Fruit fly (Drosophila melanogaster) whole organism, prepupa: ENCODE measurements around the gene d-cup.

Experiments
- Blimp-1 ChIP-seq: fragments of 200-800 bp; sonication (Bioruptor generic); optimal IDR thresholded peaks from 3 replicates; lab custom pipeline; 2017; ENCODE audit warnings: missing biosample characterization, missing genetic modification characterization, mild to moderate bottlenecking, moderate library complexity, missing genetic modification reagents
- CG10669 ChIP-seq: fragments of 200-800 bp; sonication (Bioruptor generic); optimal IDR thresholded peaks from 3 replicates; lab custom pipeline; 2018; ENCODE audit warnings: missing biosample characterization, mild to moderate bottlenecking, missing genetic modification characterization, moderate library complexity
- CG11294 ChIP-seq: fragments of 200-800 bp; sonication (Bioruptor generic); IDR thresholded peaks from 2 replicates; pipeline ENCODE4 v1.3.6; 2022; ENCODE audit warnings: missing biosample characterization, missing genetic modification characterization
- CG11762 ChIP-seq: fragments of 200-800 bp; sonication (Bioruptor generic); optimal IDR thresholded peaks from 3 replicates; lab custom pipeline; 2016; ENCODE audit warnings: missing biosample characterization, missing genetic modification characterization; ENCODE audit not compliant: insufficient read depth
- CG15336 ChIP-seq: fragments of 200-800 bp; sonication (Bioruptor generic); IDR thresholded peaks from 2 replicates; pipeline ENCODE4 v1.3.6; 2022; ENCODE audit warnings: missing biosample characterization, missing genetic modification characterization
- CG1621 ChIP-seq: fragments of 200-800 bp; sonication (Bioruptor generic); optimal IDR thresholded peaks from 3 replicates; lab custom pipeline; 2018; ENCODE audit warnings: missing biosample characterization, mild to moderate bottlenecking, missing genetic modification characterization
- CG3919 ChIP-seq: fragments of 200-800 bp; sonication (Bioruptor generic); optimal IDR thresholded peaks from 3 replicates; lab custom pipeline; 2016; ENCODE audit warnings: missing biosample characterization, missing genetic modification characterization
- CG6792 ChIP-seq: fragments of 200-800 bp; sonication (Bioruptor generic); optimal IDR thresholded peaks from 3 replicates; lab custom pipeline; 2016; ENCODE audit warnings: missing biosample characterization, missing genetic modification characterization
- CG8119 ChIP-seq: fragments of 200-800 bp; sonication (Bioruptor generic); IDR thresholded peaks from 3 replicates; pipeline ENCODE4 v1.3.6; 2022; ENCODE audit warnings: missing biosample characterization, missing genetic modification characterization
- CG8319 ChIP-seq: fragments of 200-800 bp; sonication (Bioruptor generic); optimal IDR thresholded peaks from 3 replicates; lab custom pipeline; 2016; ENCODE audit warnings: missing biosample characterization, missing genetic modification characterization
- Eip93F ChIP-seq: fragments of 200-800 bp; sonication (Bioruptor generic); optimal IDR thresholded peaks from 2 replicates; lab custom pipeline; 2016; ENCODE audit warnings: missing biosample characterization, mild to moderate bottlenecking, missing genetic modification characterization
- Ets21C ChIP-seq: fragments of 200-800 bp; sonication (Bioruptor generic); optimal IDR thresholded peaks from 3 replicates; lab custom pipeline; 2016; ENCODE audit warnings: missing biosample characterization, missing genetic modification characterization
- Hr4 ChIP-seq: fragments of 200-800 bp; sonication (Bioruptor generic); optimal IDR thresholded peaks from 3 replicates; lab custom pipeline; 2016; ENCODE audit warnings: missing biosample characterization, missing genetic modification characterization
- Lpt ChIP-seq: fragments of 200-800 bp; sonication (Bioruptor generic); optimal IDR thresholded peaks from 3 replicates; lab custom pipeline; 2016; ENCODE audit warnings: missing biosample characterization, missing genetic modification characterization
- Sox15 ChIP-seq: fragments of 200-800 bp; sonication (Bioruptor generic); optimal IDR thresholded peaks from 3 replicates; lab custom pipeline; 2016; ENCODE audit warnings: missing biosample characterization, missing genetic modification characterization
- cyc ChIP-seq: fragments of 200-800 bp; sonication (Bioruptor generic); optimal IDR thresholded peaks from 3 replicates; lab custom pipeline; 2016; ENCODE audit warnings: missing biosample characterization, missing genetic modification characterization
- dsx ChIP-seq: fragments of 200-800 bp; optimal IDR thresholded peaks from 3 replicates; lab custom pipeline; 2019; ENCODE audit warnings: missing biosample characterization, mild to moderate bottlenecking, missing genetic modification characterization, moderate library complexity; ENCODE audit not compliant: poor library complexity, severe bottlenecking
- fkh ChIP-seq: fragments of 200-800 bp; sonication (Bioruptor generic); optimal IDR thresholded peaks from 3 replicates; lab custom pipeline; 2017; ENCODE audit warnings: missing biosample characterization, mild to moderate bottlenecking, missing genetic modification characterization, moderate library complexity
- lz ChIP-seq: fragments of 200-800 bp; sonication (Bioruptor generic); optimal IDR thresholded peaks from 3 replicates; lab custom pipeline; 2016; ENCODE audit warnings: missing biosample characterization, missing genetic modification characterization
- pdm3 ChIP-seq: fragments of 200-800 bp; sonication (Bioruptor generic); optimal IDR thresholded peaks from 3 replicates; lab custom pipeline; 2016; ENCODE audit warnings: missing biosample characterization, missing genetic modification characterization
- ss ChIP-seq, 2 experiments: fragments of 200-800 bp; sonication (Bioruptor generic); optimal IDR thresholded peaks; 2 replicates in 1 of 2; 3 replicates in 1 of 2; lab custom pipeline; 2017 to 2018; ENCODE audit warnings: mild to moderate bottlenecking in 2 of 2, missing biosample characterization in 2 of 2, missing genetic modification characterization in 2 of 2, moderate library complexity in 1 of 2
- svp ChIP-seq: fragments of 200-800 bp; sonication (Bioruptor generic); peaks from one replicate; lab custom pipeline; 2016; ENCODE audit warnings: missing biosample characterization, missing genetic modification characterization
- topi ChIP-seq: fragments of 200-800 bp; sonication (Bioruptor generic); optimal IDR thresholded peaks from 3 replicates; lab custom pipeline; 2016; ENCODE audit warnings: missing biosample characterization, missing genetic modification characterization

d-cup gene

dm6 chr3R:12911192-12911591, 19.4 kb downstream of the d-cup start, which contains the start of gene CG10909:
CG10909 (minus strand) TSS chr3R:12911292.
- no peak for TF ChIP-seq Hr4 (GFP tag; lab: Kevin White, UChicago)
- no peak for TF ChIP-seq CG3919
- no peak for TF ChIP-seq Lpt (GFP tag; lab: Kevin White, UChicago)

DNA sequence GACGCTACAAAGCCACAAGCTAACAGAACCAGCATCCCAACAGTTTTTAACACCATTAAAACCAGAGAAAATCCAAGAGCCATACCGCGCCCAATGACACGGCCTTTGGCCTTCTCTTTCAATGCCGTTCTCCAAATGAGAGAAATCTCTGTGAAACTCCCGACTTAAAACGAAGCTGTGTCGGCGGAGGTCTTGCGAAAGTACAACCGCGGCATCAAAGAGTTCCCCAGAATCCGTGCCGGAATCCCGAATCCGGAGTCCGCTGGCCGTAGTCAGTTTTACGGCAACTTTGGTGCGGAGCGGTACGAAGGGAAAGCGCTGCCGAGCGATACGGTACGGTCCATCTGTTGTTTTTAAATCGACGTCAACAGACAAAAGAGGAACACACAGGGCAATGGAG, 24.1 kb downstream of the d-cup start, which contains the start of gene beat-Vb:
TSS of gene beat-Vb (plus strand) at position 246 of the 400 bp plus-strand sequence.
- TF ChIP-seq Eip93F (GFP tag; lab: Kevin White, UChicago) = no peak
- no peak for TF ChIP-seq Blimp-1
- TF ChIP-seq CG1621 (tag; lab: Kevin White, UChicago) = no peak
- TF ChIP-seq dsx = no peak
- no peak for TF ChIP-seq Ets21C
- TF ChIP-seq svp (GFP tag; lab: Kevin White, UChicago) = no peak
- TF ChIP-seq Sox15 (GFP tag; lab: Kevin White, UChicago) = no peak
- TF ChIP-seq CG11762 (GFP tag; lab: Kevin White, UChicago) = no peak
- no peak for TF ChIP-seq CG15336 (GFP tag; lab: Robert Waterston, UW)
- no peak for TF ChIP-seq CG10669
- no peak for TF ChIP-seq ss (GFP tag; optimal IDR thresholded peaks at IDR 0.05; lab: Kevin White, UChicago)
- no peak for TF ChIP-seq lz (GFP tag; lab: Kevin White, UChicago)
- TF ChIP-seq topi (GFP tag; lab: Kevin White, UChicago) = no peak
- TF ChIP-seq cyc (GFP tag; lab: Kevin White, UChicago) = no peak
- no peak for TF ChIP-seq fkh (GFP tag; lab: Kevin White, UChicago)
- TF ChIP-seq CG6792 = no peak
- TF ChIP-seq pdm3 (GFP tag; lab: Kevin White, UChicago) = no peak
- no peak for TF ChIP-seq CG8119 (GFP tag; lab: Robert Waterston, UW)
- TF ChIP-seq CG8319 (GFP tag; lab: Kevin White, UChicago) = no peak
- no peak for TF ChIP-seq CG11294 (GFP tag; lab: Robert Waterston, UW)
